Fruit fly (Drosophila melanogaster): ENCODE results near the gene CG4025.

CG4025 gene

DNA sequence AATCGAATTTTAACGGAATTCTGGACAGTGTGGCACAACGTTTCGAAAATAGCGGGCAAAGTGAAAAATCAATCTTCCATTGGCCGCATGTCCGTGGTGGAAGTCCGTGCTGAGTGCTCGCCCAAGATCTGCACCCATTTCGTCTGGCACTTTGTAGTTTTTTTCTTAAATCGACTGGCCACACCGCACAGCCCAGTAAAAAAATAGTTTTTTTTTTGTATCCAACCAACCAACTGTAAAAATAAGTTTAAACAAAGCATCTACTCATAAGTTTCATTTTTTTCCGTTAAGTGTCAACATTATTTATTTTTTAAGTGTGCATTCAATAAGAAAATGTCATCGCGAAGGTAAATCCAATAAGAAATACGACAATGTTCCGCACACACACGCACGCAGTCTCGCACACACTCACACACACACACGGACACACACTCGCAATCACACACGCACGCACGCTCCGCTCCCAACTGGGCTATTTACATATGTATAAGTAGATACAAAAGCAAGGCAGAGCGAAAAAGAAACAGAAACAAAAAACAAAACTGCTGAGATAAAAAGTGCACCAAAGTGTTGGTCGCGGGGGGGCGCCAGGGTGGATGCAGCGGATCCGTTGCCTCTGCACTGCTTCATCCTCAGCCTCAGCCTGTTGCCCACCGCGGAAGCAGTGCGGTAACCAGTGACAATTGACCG, 17.5 kb downstream of the CG4025 start, which contains the start of gene csw:
Gene csw, plus strand, starts transcription at position 163 of the 690 bp plus-strand sequence.
- peak; percentile 5 for TF ChIP-seq Ets21C (GFP tag; optimal IDR thresholded peaks at IDR 0.05)
- no peak for TF ChIP-seq Hr4 (GFP tag; optimal IDR thresholded peaks at IDR 0.05)
- peak; percentile 92 for TF ChIP-seq CG10669 (GFP tag; optimal IDR thresholded peaks at IDR 0.05)
- no peak for TF ChIP-seq Hr38 (GFP tag; optimal IDR thresholded peaks at IDR 0.05)
- peak; percentile 89 for TF ChIP-seq Ets96B (tag; optimal IDR thresholded peaks at IDR 0.05)
- peak; percentile 93 for TF ChIP-seq eg (GFP tag; IDR thresholded peaks at IDR 0.05)
- TF ChIP-seq CG11294 (GFP tag; IDR thresholded peaks at IDR 0.05), result no peak
- TF ChIP-seq esn (GFP tag; optimal IDR thresholded peaks at IDR 0.05), result peak; percentile 30
- TF ChIP-seq CG6808 (GFP tag; optimal IDR thresholded peaks at IDR 0.05), result peak; percentile 93
- TF ChIP-seq Met (GFP tag; optimal IDR thresholded peaks at IDR 0.05), result peak; percentile 37
- TF ChIP-seq pdm3 (GFP tag; optimal IDR thresholded peaks at IDR 0.05), result peak; percentile 57
- TF ChIP-seq CG9139 (GFP tag; optimal IDR thresholded peaks at IDR 0.05), result peak; percentile 97
- no peak for TF ChIP-seq vri (GFP tag; optimal IDR thresholded peaks at IDR 0.05)
- peak; percentile 88 for TF ChIP-seq CG15336 (GFP tag; IDR thresholded peaks at IDR 0.05)
- TF ChIP-seq dsx (GFP tag; optimal IDR thresholded peaks at IDR 0.05; ENCODE audit: poor library complexity, severe bottlenecking), result peak; percentile 93
- TF ChIP-seq CG8632 (GFP tag; optimal IDR thresholded peaks at IDR 0.05), result peak; percentile 44
- peak; percentile 2 for TF ChIP-seq Sox15 (GFP tag; optimal IDR thresholded peaks at IDR 0.05)
- peak; percentile 50 to 82 for TF ChIP-seq salr (GFP tag; optimal IDR thresholded peaks at IDR 0.05)
- peak; percentile 28 for TF ChIP-seq lz (GFP tag; optimal IDR thresholded peaks at IDR 0.05)
- peak; percentile 31 for TF ChIP-seq dac (GFP tag; optimal IDR thresholded peaks at IDR 0.05)
- TF ChIP-seq CG6163 (GFP tag; IDR thresholded peaks at IDR 0.05), result peak; percentile 95
- TF ChIP-seq spab (GFP tag; optimal IDR thresholded peaks at IDR 0.05), result peak; percentile 88
- TF ChIP-seq Eip93F (GFP tag; optimal IDR thresholded peaks at IDR 0.05), result no peak
- TF ChIP-seq Sox102F (GFP tag; optimal IDR thresholded peaks at IDR 0.05), result peak; percentile 17
- TF ChIP-seq svp (GFP tag), result peak; percentile 46
- peak; percentile 92 for TF ChIP-seq CG6276 (GFP tag; optimal IDR thresholded peaks at IDR 0.05)
- peak; percentile 69 for TF ChIP-seq CG11762 (GFP tag; optimal IDR thresholded peaks at IDR 0.05; ENCODE audit: insufficient read depth)
- peak; percentile 84 for TF ChIP-seq net (GFP tag; optimal IDR thresholded peaks at IDR 0.05)
- no peak for TF ChIP-seq CG11902 (GFP tag; optimal IDR thresholded peaks at IDR 0.05)
- peak; percentile 98 to 99 for TF ChIP-seq ss (GFP tag; optimal IDR thresholded peaks at IDR 0.05)
- peak; percentile 40 for TF ChIP-seq Smox (GFP tag; optimal IDR thresholded peaks at IDR 0.05)
- TF ChIP-seq CG3919 (GFP tag; optimal IDR thresholded peaks at IDR 0.05), result peak; percentile 61
- peak; percentile 63 for TF ChIP-seq Eip75B (GFP tag; optimal IDR thresholded peaks at IDR 0.05)
- TF ChIP-seq CG4318 (GFP tag; optimal IDR thresholded peaks at IDR 0.05), result peak; percentile 20
- TF ChIP-seq fd85E (GFP tag; optimal IDR thresholded peaks at IDR 0.05), result peak; percentile 27
- peak; percentile 96 for TF ChIP-seq CG16779 (tag; optimal IDR thresholded peaks at IDR 0.05)
- no peak for TF ChIP-seq acj6 (GFP tag; optimal IDR thresholded peaks at IDR 0.05)
- TF ChIP-seq CG7368 (GFP tag; optimal IDR thresholded peaks at IDR 0.05), result peak; percentile 67
- TF ChIP-seq CG6854 (GFP tag; optimal IDR thresholded peaks at IDR 0.05), result peak; percentile 87
- peak; percentile 43 for TF ChIP-seq Sox14 (GFP tag; optimal IDR thresholded peaks at IDR 0.05)
- peak; percentile 87 for TF ChIP-seq CG3032 (tag; optimal IDR thresholded peaks at IDR 0.05)
- TF ChIP-seq CG10631 (GFP tag; optimal IDR thresholded peaks at IDR 0.05), result no peak
- peak; percentile 93 for TF ChIP-seq CG1621 (tag; optimal IDR thresholded peaks at IDR 0.05)
- peak; percentile 43 for TF ChIP-seq CG6792 (GFP tag; optimal IDR thresholded peaks at IDR 0.05)
- TF ChIP-seq Blimp-1 (GFP tag; optimal IDR thresholded peaks at IDR 0.05), result no peak
- peak; percentile 57 for TF ChIP-seq fkh (GFP tag; optimal IDR thresholded peaks at IDR 0.05)
- peak; percentile 54 for TF ChIP-seq CG34406 (GFP tag; optimal IDR thresholded peaks at IDR 0.05)
- peak; percentile 92 for TF ChIP-seq Eip78C (GFP tag)
- TF ChIP-seq achi (GFP tag; optimal IDR thresholded peaks at IDR 0.05), result peak; percentile 28
- peak; percentile 86 for TF ChIP-seq CG8119 (GFP tag; IDR thresholded peaks at IDR 0.05)
- TF ChIP-seq CG31627 (GFP tag; optimal IDR thresholded peaks at IDR 0.05), result peak; percentile 38
